Fruit fly (Drosophila melanogaster): Measurements from ENCODE around the gene Ref1.

The Ref1 gene

dm6 chr3R:7127966-7128365 lies 47.8 kb upstream of the Ref1 start, which contains the start of gene CG10068 (continued):
- TF ChIP-seq CG15514 (GFP tag; optimal IDR thresholded peaks at IDR 0.05) (peak; percentile 85), tup (GFP tag; optimal IDR thresholded peaks at IDR 0.05) (peak; percentile 78), Hmr (GFP tag; optimal IDR thresholded peaks at IDR 0.05) (peak; percentile 87), slp2 (GFP tag; optimal IDR thresholded peaks at IDR 0.05) (peak; percentile 86), Neu2 (GFP tag; optimal IDR thresholded peaks at IDR 0.05; ENCODE audit: borderline replicate concordance) (peak; percentile 68), Mad (GFP tag; optimal IDR thresholded peaks at IDR 0.05) (peak; percentile 83), CG9876 (GFP tag; optimal IDR thresholded peaks at IDR 0.05) (peak; percentile 72), CG15601 (tag; optimal IDR thresholded peaks at IDR 0.05) (peak; percentile 88), CG13287 (GFP tag; IDR thresholded peaks at IDR 0.05; ENCODE audit: partially characterized antibody) (peak; percentile 61), ftz-f1 (GFP tag; optimal IDR thresholded peaks at IDR 0.05) (no peak), CG12104 (GFP tag; optimal IDR thresholded peaks at IDR 0.05) (peak; percentile 70), Drgx (GFP tag; IDR thresholded peaks at IDR 0.05) (peak; percentile 62), Ets97D (GFP tag; optimal IDR thresholded peaks at IDR 0.05) (peak; percentile 87), CG1602 (GFP tag; optimal IDR thresholded peaks at IDR 0.05) (peak; percentile 89), HLH3B (GFP tag; IDR thresholded peaks at IDR 0.05) (peak; percentile 93), ash1 (GFP tag; optimal IDR thresholded peaks at IDR 0.05) (no peak), HLH4C (GFP tag; IDR thresholded peaks at IDR 0.05; ENCODE audit: partially characterized antibody) (no peak), Deaf1 (tag; optimal IDR thresholded peaks at IDR 0.05) (peak; percentile 55), CG13624 (GFP tag; optimal IDR thresholded peaks at IDR 0.05) (peak; percentile 87), Gsc (GFP tag; IDR thresholded peaks at IDR 0.05) (no peak), CG31224 (GFP tag; IDR thresholded peaks at IDR 0.05) (peak; percentile 73), CG11456 (GFP tag; IDR thresholded peaks at IDR 0.05) (peak; percentile 88), Opbp (GFP tag; IDR thresholded peaks at IDR 0.05; ENCODE audit: partially characterized antibody) (no peak), CG4424 (GFP tag; optimal IDR thresholded peaks at IDR 0.05) (peak; percentile 88), aop (GFP tag; IDR thresholded peaks at IDR 0.05) (0 out of 2 replicates have a peak, but pooled peaks have one; percentile 79), CG17829 (tag; optimal IDR thresholded peaks at IDR 0.05) (peak; percentile 94), dysf (GFP tag; IDR thresholded peaks at IDR 0.05) (peak; percentile 92), CkIIα-i1 (GFP tag; IDR thresholded peaks at IDR 0.05) (no peak), CG8290 (GFP tag; optimal IDR thresholded peaks at IDR 0.05) (peak; percentile 94), CG8290 (tag; optimal IDR thresholded peaks at IDR 0.05) (peak; percentile 73 to 86), ttk (GFP tag; IDR thresholded peaks at IDR 0.05) (peak; percentile 92), pnt (GFP tag; optimal IDR thresholded peaks at IDR 0.05) (peak; percentile 72), CG43689 (GFP tag; IDR thresholded peaks at IDR 0.05) (peak; percentile 60; the same call in 1 of the 2 replicates), Stat92E (GFP tag; optimal IDR thresholded peaks at IDR 0.05) (peak in 1 of 3 experiments; percentile 56), Gug (GFP tag; IDR thresholded peaks at IDR 0.05) (peak; percentile 73; the same call in 2 of the 4 replicates), CG11560 (tag; IDR thresholded peaks at IDR 0.05) (no peak), Med (GFP tag) (peak; percentile 99), h (optimal IDR thresholded peaks at IDR 0.05) (no peak), dati (GFP tag; IDR thresholded peaks at IDR 0.05) (peak; percentile 88), CG15073 (GFP tag; optimal IDR thresholded peaks at IDR 0.05) (no peak), CG18764 (GFP tag; optimal IDR thresholded peaks at IDR 0.05) (peak; percentile 84), sim (GFP tag; IDR thresholded peaks at IDR 0.05) (peak; percentile 91), Oaz (GFP tag; IDR thresholded peaks at IDR 0.05) (peak; percentile 81), CG32772 (GFP tag; IDR thresholded peaks at IDR 0.05) (peak; percentile 88), ewg (GFP tag; optimal IDR thresholded peaks at IDR 0.05) (peak; percentile 78), Hr51 (GFP tag; optimal IDR thresholded peaks at IDR 0.05) (peak; percentile 86 to 87), CG14050 (GFP tag; IDR thresholded peaks at IDR 0.05) (peak; percentile 89), fd64A (GFP tag; optimal IDR thresholded peaks at IDR 0.05) (peak; percentile 73), knrl (GFP tag; IDR thresholded peaks at IDR 0.05; ENCODE audit: partially characterized antibody) (peak; percentile 13; the same call in 1 of the 3 replicates), CG8388 (GFP tag; optimal IDR thresholded peaks at IDR 0.05) (peak; percentile 87), CG7556 (GFP tag; optimal IDR thresholded peaks at IDR 0.05) (peak; percentile 83)

Measured in whole organism, embryonic.